Worm (Caenorhabditis elegans) whole organism, L1 larva: ENCODE results near the gene str-196.

Source experiments
- F16B12.6 ChIP-seq: fragments of 150-350 bp; optimal IDR thresholded peaks from 2 replicates; lab custom pipeline; 2014; ENCODE audit warnings: missing biosample characterization, missing genetic modification characterization
- fos-1 ChIP-seq: fragments of 150-350 bp; optimal IDR thresholded peaks from 2 replicates; lab custom pipeline; 2014; ENCODE audit warnings: missing biosample characterization, missing genetic modification characterization
- lsy-2 ChIP-seq, 2 experiments: fragments of 150-350 bp; optimal IDR thresholded peaks; 2 replicates each; lab custom pipeline; 2014; ENCODE audit warnings: missing biosample characterization in 2 of 2, missing genetic modification characterization in 2 of 2
- nhr-11 ChIP-seq: fragments of 150-350 bp; optimal IDR thresholded peaks from 2 replicates; lab custom pipeline; 2014; ENCODE audit warnings: missing biosample characterization, missing genetic modification characterization
- nhr-20 ChIP-seq: sonication (generic microtip); optimal IDR thresholded peaks from 2 replicates; lab custom pipeline; 2016; ENCODE audit warnings: mild to moderate bottlenecking, missing genetic modification characterization, missing compliant biosample characterization
- nhr-237 ChIP-seq: fragments of 150-350 bp; optimal IDR thresholded peaks from 2 replicates; lab custom pipeline; 2014; ENCODE audit warnings: missing biosample characterization, missing genetic modification characterization
- nhr-84 ChIP-seq: sonication (generic microtip); optimal IDR thresholded peaks from 2 replicates; lab custom pipeline; 2017; ENCODE audit warnings: missing biosample characterization, missing genetic modification characterization
- pqm-1 ChIP-seq: sonication (generic microtip); optimal IDR thresholded peaks from 3 replicates; lab custom pipeline; 2017; ENCODE audit warnings: missing biosample characterization, missing genetic modification characterization
- zag-1 ChIP-seq: fragments of 150-350 bp; optimal IDR thresholded peaks from 2 replicates; lab custom pipeline; 2014; ENCODE audit warnings: missing biosample characterization, missing genetic modification characterization

DNA sequence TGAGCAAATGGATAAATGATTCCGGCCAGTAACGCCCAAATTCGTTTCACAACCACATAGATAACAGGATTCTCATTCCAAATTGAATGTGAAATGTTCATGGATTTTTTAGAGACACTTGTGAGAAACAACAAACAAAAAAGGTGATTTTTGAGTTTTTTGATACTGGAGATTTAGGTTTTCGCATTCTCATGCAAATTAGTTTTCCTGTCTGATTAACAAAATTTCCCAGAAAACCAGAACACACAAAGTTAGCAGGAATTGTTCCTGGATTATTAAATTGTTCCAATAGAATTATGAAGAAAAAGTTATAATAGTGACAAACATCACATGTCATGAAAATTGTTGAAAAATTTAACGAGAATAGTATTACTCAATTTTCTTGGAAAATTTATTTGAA, 48.3 kb upstream of the str-196 start, which contains the start of gene srh-33:
- TF ChIP-seq F16B12.6 (tag; lab: Kevin White, UChicago) (no peak), nhr-237 (tag; lab: Kevin White, UChicago) (no peak), fos-1 (tag; lab: Kevin White, UChicago) (no peak), pqm-1 (no peak), nhr-84 (tag; lab: Kevin White, UChicago) (no peak), zag-1 (tag; lab: Kevin White, UChicago) (no peak), nhr-11 (tag; lab: Kevin White, UChicago) (no peak), lsy-2 (tag; optimal IDR thresholded peaks at IDR 0.05; lab: Kevin White, UChicago) (no peak), nhr-20 (tag; lab: Kevin White, UChicago) (no peak)
